Fruit fly (Drosophila melanogaster) whole organism, embryonic: ENCODE data around the gene CG14450.
A peak's percentile ranks its signal among the peaks of the same experiment; 100 is the strongest.

ENCODE experiments used
- Atf6 ChIP-seq: fragments of 200-800 bp; sonication (Bioruptor generic); IDR thresholded peaks from 2 replicates; pipeline ENCODE4 v1.3.6; 2022; ENCODE audit warnings: missing biosample characterization, missing genetic modification characterization
- CG10321 ChIP-seq: fragments of 200-800 bp; sonication (Bioruptor generic); IDR thresholded peaks from 2 replicates; pipeline ENCODE4 v1.3.6; 2022; ENCODE audit warnings: missing biosample characterization, missing genetic modification characterization
- CG11504 ChIP-seq: fragments of 200-800 bp; sonication (Bioruptor generic); optimal IDR thresholded peaks from 3 replicates; lab custom pipeline; 2019; ENCODE audit warnings: missing biosample characterization, mild to moderate bottlenecking, missing genetic modification characterization, moderate library complexity
- CG14860 ChIP-seq: fragments of 200-800 bp; sonication (Bioruptor generic); IDR thresholded peaks from 3 replicates; pipeline ENCODE4 v1.3.6; 2022; ENCODE audit warnings: missing biosample characterization, missing genetic modification characterization; ENCODE audit not compliant: partially characterized antibody
- CG15269 ChIP-seq: fragments of 200-800 bp; sonication (Bioruptor generic); optimal IDR thresholded peaks from 2 replicates; lab custom pipeline; 2018; ENCODE audit warnings: missing biosample characterization, mild to moderate bottlenecking, missing genetic modification characterization, moderate library complexity
- CG16813 ChIP-seq: fragments of 200-800 bp; sonication (Bioruptor generic); IDR thresholded peaks from 3 replicates; pipeline ENCODE4 v1.3.6; 2022; ENCODE audit warnings: missing biosample characterization, missing genetic modification characterization; ENCODE audit not compliant: partially characterized antibody
- CG17361 ChIP-seq: fragments of 200-800 bp; sonication (Bioruptor generic); IDR thresholded peaks from 3 replicates; pipeline ENCODE4 v1.3.6; 2022; ENCODE audit warnings: missing biosample characterization, missing genetic modification characterization
- CG17385 ChIP-seq: fragments of 200-800 bp; sonication (Bioruptor generic); optimal IDR thresholded peaks from 3 replicates; lab custom pipeline; 2018; ENCODE audit warnings: missing biosample characterization, mild to moderate bottlenecking, missing genetic modification characterization
- CG18476 ChIP-seq: fragments of 200-800 bp; sonication (Bioruptor generic); optimal IDR thresholded peaks from 2 replicates; lab custom pipeline; 2016; ENCODE audit warnings: missing biosample characterization, mild to moderate bottlenecking, missing genetic modification characterization
- CG2199 ChIP-seq: fragments of 200-800 bp; sonication (Bioruptor generic); IDR thresholded peaks from 3 replicates; pipeline ENCODE4 v1.3.6; 2022; ENCODE audit warnings: missing biosample characterization, missing genetic modification characterization
- CG3065 ChIP-seq: fragments of 200-800 bp; sonication (Bioruptor generic); optimal IDR thresholded peaks from 2 replicates; lab custom pipeline; 2016; ENCODE audit warnings: missing biosample characterization, missing genetic modification characterization
- CG34422 ChIP-seq: fragments of 200-800 bp; sonication (Bioruptor generic); IDR thresholded peaks from 3 replicates; pipeline ENCODE4 v1.3.6; 2022; ENCODE audit warnings: missing biosample characterization, missing genetic modification characterization
- CG7745 ChIP-seq: fragments of 200-800 bp; sonication (Bioruptor generic); optimal IDR thresholded peaks from 2 replicates; lab custom pipeline; 2018; ENCODE audit warnings: missing biosample characterization, mild to moderate bottlenecking, missing genetic modification characterization, moderate library complexity
- CG7928 ChIP-seq: fragments of 200-800 bp; sonication (Bioruptor generic); optimal IDR thresholded peaks from 2 replicates; lab custom pipeline; 2017; ENCODE audit warnings: missing biosample characterization, mild to moderate bottlenecking, missing genetic modification characterization
- CG8089 ChIP-seq: fragments of 200-800 bp; sonication (Bioruptor generic); optimal IDR thresholded peaks from 3 replicates; lab custom pipeline; 2016; ENCODE audit warnings: missing biosample characterization, missing genetic modification characterization
- CG8359 ChIP-seq: fragments of 200-800 bp; sonication (Bioruptor generic); optimal IDR thresholded peaks from 2 replicates; lab custom pipeline; 2017; ENCODE audit warnings: missing biosample characterization, mild to moderate bottlenecking, missing genetic modification characterization, borderline replicate concordance
- CG8765 ChIP-seq: fragments of 200-800 bp; sonication (Bioruptor generic); IDR thresholded peaks from 2 replicates; pipeline ENCODE4 v1.3.6; 2022; ENCODE audit warnings: missing biosample characterization, missing genetic modification characterization
- Doc2 ChIP-seq: fragments of 200-800 bp; sonication (Bioruptor generic); IDR thresholded peaks from 2 replicates; pipeline ENCODE4 v1.3.6; 2022; ENCODE audit warnings: missing biosample characterization, missing genetic modification characterization
- Med ChIP-seq: fragments of 200-800 bp; sonication (Bioruptor generic); peaks from one replicate; lab custom pipeline; 2016; ENCODE audit warnings: missing biosample characterization, missing genetic modification characterization, mild to moderate bottlenecking, inconsistent platforms, moderate library complexity
- Mes4 ChIP-seq: fragments of 200-800 bp; sonication (Bioruptor generic); optimal IDR thresholded peaks from 2 replicates; lab custom pipeline; 2016; ENCODE audit warnings: missing biosample characterization, missing genetic modification characterization
- NC2β ChIP-seq: fragments of 200-800 bp; sonication (Bioruptor generic); optimal IDR thresholded peaks from 2 replicates; lab custom pipeline; 2016; ENCODE audit warnings: missing biosample characterization, missing genetic modification characterization
- NFAT ChIP-seq: fragments of 200-800 bp; sonication (Bioruptor generic); IDR thresholded peaks from 2 replicates; pipeline ENCODE4 v1.3.6; 2022; ENCODE audit warnings: missing biosample characterization, missing genetic modification characterization
- Opbp ChIP-seq: fragments of 200-800 bp; sonication (Bioruptor generic); IDR thresholded peaks from 3 replicates; pipeline ENCODE4 v1.3.6; 2022; ENCODE audit warnings: missing biosample characterization, missing genetic modification characterization; ENCODE audit not compliant: partially characterized antibody
- Poxn ChIP-seq: fragments of 200-800 bp; sonication (Bioruptor generic); IDR thresholded peaks from 2 replicates; pipeline ENCODE4 v1.3.6; 2022; ENCODE audit warnings: missing biosample characterization, missing genetic modification characterization
- Tbp ChIP-seq: fragments of >200 bp; optimal IDR thresholded peaks from 2 replicates; lab custom pipeline; 2018; ENCODE audit warnings: missing biosample characterization, missing genetic modification characterization
- YL-1 ChIP-seq: fragments of 200-800 bp; sonication (Bioruptor generic); optimal IDR thresholded peaks from 3 replicates; lab custom pipeline; 2017; ENCODE audit warnings: missing biosample characterization, mild to moderate bottlenecking, missing genetic modification characterization
- bab2 ChIP-seq: fragments of 200-800 bp; sonication (Bioruptor generic); optimal IDR thresholded peaks from 2 replicates; lab custom pipeline; 2016; ENCODE audit warnings: missing biosample characterization, missing genetic modification characterization
- bbx ChIP-seq: fragments of 200-800 bp; sonication (Bioruptor generic); IDR thresholded peaks from 2 replicates; pipeline ENCODE4 v1.3.6; 2022; ENCODE audit warnings: missing biosample characterization, missing genetic modification characterization; ENCODE audit not compliant: partially characterized antibody
- cg ChIP-seq: fragments of 200-800 bp; sonication (Bioruptor generic); optimal IDR thresholded peaks from 3 replicates; lab custom pipeline; 2019; ENCODE audit warnings: missing biosample characterization, mild to moderate bottlenecking, missing genetic modification characterization, moderate library complexity
- chif ChIP-seq, 2 experiments: fragments of 200-800 bp; sonication (Bioruptor generic); optimal IDR thresholded peaks; 3 replicates each; lab custom pipeline; 2016; ENCODE audit warnings: missing biosample characterization in 2 of 2, missing genetic modification characterization in 2 of 2
- crol ChIP-seq: fragments of 200-800 bp; sonication (Bioruptor generic); IDR thresholded peaks from 2 replicates; pipeline ENCODE4 v1.3.6; 2022; ENCODE audit warnings: missing biosample characterization, missing genetic modification characterization
- danr ChIP-seq: fragments of 200-800 bp; sonication (Bioruptor generic); IDR thresholded peaks from 2 replicates; pipeline ENCODE4 v1.3.6; 2022; ENCODE audit warnings: missing biosample characterization, missing genetic modification characterization
- dati ChIP-seq: fragments of 200-800 bp; sonication (Bioruptor generic); IDR thresholded peaks from 2 replicates; pipeline ENCODE4 v1.3.6; 2022; ENCODE audit warnings: missing biosample characterization, missing genetic modification characterization
- fd96Cb ChIP-seq: fragments of 200-800 bp; sonication (Bioruptor generic); optimal IDR thresholded peaks from 2 replicates; lab custom pipeline; 2018; ENCODE audit warnings: missing biosample characterization, mild to moderate bottlenecking, missing genetic modification characterization, moderate library complexity
- ftz-f1 ChIP-seq: fragments of 200-800 bp; sonication (Bioruptor generic); optimal IDR thresholded peaks from 2 replicates; lab custom pipeline; 2016; ENCODE audit warnings: missing biosample characterization, missing genetic modification characterization
- gce ChIP-seq: fragments of 200-800 bp; sonication (Bioruptor generic); IDR thresholded peaks from 3 replicates; pipeline ENCODE4 v1.3.6; 2022; ENCODE audit warnings: missing biosample characterization, missing genetic modification characterization
- gro ChIP-seq: fragments of 200-800 bp; sonication (Bioruptor generic); optimal IDR thresholded peaks from 2 replicates; lab custom pipeline; 2016; ENCODE audit warnings: missing biosample characterization, missing genetic modification characterization
- h ChIP-seq: fragments of >200 bp; optimal IDR thresholded peaks from 2 replicates; lab custom pipeline; 2017
- insv ChIP-seq, 2 experiments: fragments of 200-800 bp; sonication (Bioruptor generic); optimal IDR thresholded peaks; 3 replicates each; lab custom pipeline; 2016 to 2018; ENCODE audit warnings: missing biosample characterization in 2 of 2, missing genetic modification characterization in 2 of 2
- kay ChIP-seq: fragments of 200-800 bp; sonication (Bioruptor generic); optimal IDR thresholded peaks from 2 replicates; lab custom pipeline; 2016; ENCODE audit warnings: missing biosample characterization, missing genetic modification characterization
- ken ChIP-seq: fragments of 200-800 bp; sonication (Bioruptor generic); IDR thresholded peaks from 3 replicates; pipeline ENCODE4 v1.3.6; 2022; ENCODE audit warnings: missing biosample characterization, missing genetic modification characterization
- klu ChIP-seq: fragments of 200-800 bp; sonication (Bioruptor generic); IDR thresholded peaks from 2 replicates; pipeline ENCODE4 v1.3.6; 2022; ENCODE audit warnings: missing biosample characterization, missing genetic modification characterization
- nerfin-1 ChIP-seq: fragments of 200-800 bp; sonication (Bioruptor generic); optimal IDR thresholded peaks from 3 replicates; lab custom pipeline; 2019; ENCODE audit warnings: missing biosample characterization, mild to moderate bottlenecking, missing genetic modification characterization, moderate library complexity
- pho ChIP-seq: fragments of 200-800 bp; sonication (Bioruptor generic); optimal IDR thresholded peaks from 2 replicates; lab custom pipeline; 2016; ENCODE audit warnings: missing biosample characterization, missing genetic modification characterization
- slou ChIP-seq: fragments of 200-800 bp; sonication (Bioruptor generic); optimal IDR thresholded peaks from 3 replicates; lab custom pipeline; 2016; ENCODE audit warnings: missing biosample characterization, missing genetic modification characterization
- so ChIP-seq: fragments of 200-800 bp; sonication (Bioruptor generic); IDR thresholded peaks from 3 replicates; pipeline ENCODE4 v1.3.6; 2022; ENCODE audit warnings: missing biosample characterization, missing genetic modification characterization
- wdn ChIP-seq: fragments of 200-800 bp; sonication (Bioruptor generic); IDR thresholded peaks from 2 replicates; pipeline ENCODE4 v1.3.6; 2022; ENCODE audit warnings: missing biosample characterization, missing genetic modification characterization

The CG14450 gene

DNA sequence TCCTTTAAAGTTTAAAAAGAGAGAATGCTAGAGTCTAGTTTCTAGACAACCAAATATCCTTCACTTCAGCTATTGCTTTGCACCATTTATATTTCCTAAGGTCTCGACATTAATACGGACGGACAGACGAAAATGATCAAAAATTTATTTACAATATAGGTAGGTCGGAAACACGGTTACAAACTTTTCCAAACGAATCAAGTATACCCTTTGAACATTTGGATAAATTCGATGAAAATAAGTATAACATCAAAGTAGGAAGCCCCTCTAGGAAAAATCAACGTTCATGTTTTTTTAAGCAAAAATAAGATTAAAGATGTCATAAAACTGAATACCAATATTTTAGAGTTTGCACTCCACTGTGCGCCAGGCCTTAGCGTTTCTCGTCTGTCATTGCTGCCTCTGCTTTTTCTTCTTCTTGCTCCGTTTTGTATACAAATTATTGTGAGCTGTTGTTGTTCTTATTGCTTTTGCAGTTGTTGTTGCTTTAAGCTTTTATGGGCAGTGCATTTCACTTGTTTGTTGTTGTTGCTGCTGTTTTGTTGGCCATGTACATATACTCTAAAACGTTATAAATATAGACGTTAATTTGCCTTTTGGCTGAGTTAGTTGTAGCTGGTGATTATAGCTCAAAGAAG is 15.5 kb upstream of the CG14450 start (continued):
- peak; percentile 60; the same call in 2 of the 3 replicates for TF ChIP-seq CG17361 (GFP tag; lab: Robert Waterston, UW)
- peak; percentile 36 for TF ChIP-seq CG11504 (tag; lab: Kevin White, UChicago)
- TF ChIP-seq, all 482 proteins: peak for 44

DNA sequence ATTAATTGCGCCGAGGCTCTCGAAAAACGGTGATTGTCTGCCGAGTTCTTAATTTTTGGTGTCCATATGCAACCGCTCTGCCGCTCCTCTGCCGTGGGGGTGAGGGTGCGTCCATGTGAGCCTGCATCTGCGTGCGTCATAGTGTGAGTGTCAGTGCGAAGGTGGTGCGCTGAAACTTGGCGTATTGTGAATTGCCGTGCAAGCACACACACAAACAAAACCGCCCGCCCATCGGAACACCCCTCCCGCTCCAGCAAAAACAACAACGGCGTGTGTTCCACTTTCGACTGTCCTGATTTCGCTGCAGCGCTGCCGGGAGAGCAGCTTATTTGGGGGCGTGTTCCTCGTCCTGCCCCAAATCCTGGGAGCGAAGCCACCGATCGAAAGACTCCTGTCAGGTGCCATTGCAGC is 14.5 kb upstream of the CG14450 start:
- TF ChIP-seq klu (GFP tag; lab: Robert Waterston, UW): no peak
- TF ChIP-seq insv (GFP tag; optimal IDR thresholded peaks at IDR 0.05; lab: Kevin White, UChicago): peak in 1 of 2 experiments; percentile 57
- TF ChIP-seq bab2 (GFP tag; lab: Kevin White, UChicago): no peak
- 0 out of 3 replicates have a peak, but pooled peaks have one; percentile 31 for TF ChIP-seq ken (GFP tag; lab: Robert Waterston, UW)
- no peak for TF ChIP-seq Tbp (GFP tag; lab: Kevin White, UChicago)
- TF ChIP-seq CG16813 (GFP tag; lab: Robert Waterston, UW): no peak
- no peak for TF ChIP-seq gce (GFP tag; lab: Robert Waterston, UW)
- TF ChIP-seq CG7928 (GFP tag; lab: Kevin White, UChicago): no peak
- no peak for TF ChIP-seq CG17385
- no peak for TF ChIP-seq YL-1
- no peak for TF ChIP-seq CG15269 (tag; lab: Kevin White, UChicago)
- no peak for TF ChIP-seq Poxn (GFP tag; lab: Robert Waterston, UW)
- TF ChIP-seq nerfin-1 (tag; lab: Kevin White, UChicago): no peak
- peak; percentile 7 for TF ChIP-seq Med
- TF ChIP-seq crol (GFP tag; lab: Robert Waterston, UW): peak; percentile 44; the same call in 1 of the 2 replicates
- TF ChIP-seq bbx (GFP tag; lab: Robert Waterston, UW): 0 out of 2 replicates have a peak, but pooled peaks have one; percentile 6
- TF ChIP-seq Mes4: no peak
- TF ChIP-seq Opbp (GFP tag; lab: Robert Waterston, UW): 0 out of 3 replicates have a peak, but pooled peaks have one; percentile 29
- no peak for TF ChIP-seq chif (GFP tag; optimal IDR thresholded peaks at IDR 0.05; lab: Kevin White, UChicago)
- 0 out of 3 replicates have a peak, but pooled peaks have one; percentile 17 for TF ChIP-seq CG14860 (GFP tag; lab: Robert Waterston, UW)
- no peak for TF ChIP-seq wdn (GFP tag; lab: Robert Waterston, UW)
- TF ChIP-seq CG10321 (GFP tag; lab: Robert Waterston, UW): no peak
- no peak for TF ChIP-seq CG3065
- no peak for TF ChIP-seq fd96Cb (tag; lab: Kevin White, UChicago)
- no peak for TF ChIP-seq CG34422 (GFP tag; lab: Robert Waterston, UW)
- TF ChIP-seq cg (GFP tag; lab: Kevin White, UChicago): peak; percentile 85
- no peak for TF ChIP-seq CG2199 (GFP tag; lab: Robert Waterston, UW)
- TF ChIP-seq ftz-f1 (GFP tag; lab: Kevin White, UChicago): no peak
- TF ChIP-seq NFAT: 0 out of 2 replicates have a peak, but pooled peaks have one; percentile 8
- TF ChIP-seq CG17361 (GFP tag; lab: Robert Waterston, UW): no peak

DNA sequence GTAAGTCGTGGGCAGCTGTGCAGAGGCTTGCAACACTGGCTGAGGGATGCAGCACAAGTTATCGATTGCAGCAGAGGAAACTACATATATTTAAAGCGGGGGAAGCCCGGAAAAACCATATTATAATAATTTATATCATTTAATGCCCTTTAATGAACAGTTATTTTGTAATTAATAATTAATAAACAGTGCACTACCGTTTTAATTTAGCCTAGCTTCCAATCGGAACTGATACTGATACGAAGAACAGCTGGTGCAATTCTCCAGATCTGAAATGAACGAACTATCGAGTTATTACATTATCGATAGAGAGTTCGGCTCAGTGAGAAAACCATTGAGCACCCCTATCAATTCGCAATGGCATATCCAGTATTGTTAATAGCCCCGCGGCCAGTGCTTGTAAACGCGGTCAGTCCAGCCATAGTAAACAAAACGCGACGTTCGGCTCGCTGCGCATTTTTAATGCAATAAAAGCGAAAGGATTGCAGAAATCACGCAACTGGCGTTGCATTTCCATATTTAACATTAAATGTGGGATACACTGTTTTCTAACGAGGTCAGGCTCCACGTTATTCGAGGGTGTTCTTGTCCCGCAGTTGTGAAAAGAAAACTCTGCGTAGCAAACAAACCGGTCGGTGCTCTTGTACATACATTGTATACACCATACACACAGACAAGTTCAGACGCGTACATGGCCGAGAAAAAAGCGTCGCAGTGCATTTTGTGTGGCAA is 14.0 kb upstream of the CG14450 start, which contains the start of gene CG7369:
CG7369 (plus strand) TSS at position 405 of the 732 bp plus-strand sequence.
- TF ChIP-seq slou (GFP tag; lab: Kevin White, UChicago) (peak; percentile 76), Doc2 (GFP tag; lab: Robert Waterston, UW) (peak; percentile 55; the same call in 1 of the 2 replicates), so (peak; percentile 54; the same call in 1 of the 3 replicates), CG7745 (no peak), CG8765 (GFP tag; lab: Robert Waterston, UW) (peak; percentile 85), gro (GFP tag; lab: Kevin White, UChicago) (peak; percentile 58), CG8089 (peak; percentile 25), NC2β (GFP tag; lab: Kevin White, UChicago) (peak; percentile 60), Atf6 (GFP tag; lab: Robert Waterston, UW) (peak; percentile 77), dati (GFP tag; lab: Robert Waterston, UW) (no peak), CG18476 (GFP tag; lab: Kevin White, UChicago) (peak; percentile 79), CG8359 (peak; percentile 19), CG3065 (peak; percentile 66), pho (GFP tag; lab: Kevin White, UChicago) (peak; percentile 83), h (no peak), kay (peak; percentile 76), danr (GFP tag; lab: Robert Waterston, UW) (peak; percentile 24; the same call in 1 of the 2 replicates)
